Fruit fly (Drosophila melanogaster) whole organism, embryonic: ENCODE results near the gene CG7484.

Source experiments
- BEAF-32 ChIP-seq: fragments of 200-800 bp; sonication (Bioruptor generic); optimal IDR thresholded peaks from 3 replicates; lab custom pipeline; 2017; ENCODE audit warnings: missing biosample characterization, missing genetic modification characterization, mild to moderate bottlenecking, moderate library complexity, missing genetic modification reagents
- CG1024 ChIP-seq: fragments of 200-800 bp; sonication (Bioruptor generic); IDR thresholded peaks from 2 replicates; pipeline ENCODE4 v1.3.6; 2022; ENCODE audit warnings: missing biosample characterization, missing genetic modification characterization
- CG10543 ChIP-seq: fragments of 200-800 bp; sonication (Bioruptor generic); optimal IDR thresholded peaks from 3 replicates; lab custom pipeline; 2017; ENCODE audit warnings: missing biosample characterization, mild to moderate bottlenecking, missing genetic modification characterization, moderate library complexity
- CG10654 ChIP-seq: fragments of 200-800 bp; sonication (Bioruptor generic); optimal IDR thresholded peaks from 2 replicates; lab custom pipeline; 2016; ENCODE audit warnings: missing biosample characterization, missing genetic modification characterization
- CG11085 ChIP-seq: fragments of 200-800 bp; sonication (Bioruptor generic); IDR thresholded peaks from 2 replicates; pipeline ENCODE4 v1.3.6; 2022; ENCODE audit warnings: missing biosample characterization, missing genetic modification characterization
- CG11695 ChIP-seq: fragments of 200-800 bp; sonication (Bioruptor generic); IDR thresholded peaks from 3 replicates; pipeline ENCODE4 v1.3.6; 2022; ENCODE audit warnings: missing biosample characterization, missing genetic modification characterization
- CG12299 ChIP-seq: fragments of 200-800 bp; sonication (Bioruptor generic); optimal IDR thresholded peaks from 2 replicates; lab custom pipeline; 2018; ENCODE audit warnings: missing biosample characterization, mild to moderate bottlenecking, missing genetic modification characterization
- CG13424 ChIP-seq: fragments of 200-800 bp; sonication (Bioruptor generic); optimal IDR thresholded peaks from 2 replicates; lab custom pipeline; 2019; ENCODE audit warnings: missing biosample characterization, mild to moderate bottlenecking, missing genetic modification characterization, moderate library complexity
- CG14014 ChIP-seq: fragments of 200-800 bp; sonication (Bioruptor generic); IDR thresholded peaks from 2 replicates; pipeline ENCODE4 v1.3.6; 2022; ENCODE audit warnings: missing biosample characterization, missing genetic modification characterization
- CG15601 ChIP-seq: fragments of 200-800 bp; sonication (Bioruptor generic); optimal IDR thresholded peaks from 3 replicates; lab custom pipeline; 2019; ENCODE audit warnings: missing biosample characterization, mild to moderate bottlenecking, missing genetic modification characterization, moderate library complexity
- CG15696 ChIP-seq: fragments of 200-800 bp; sonication (Bioruptor generic); optimal IDR thresholded peaks from 2 replicates; lab custom pipeline; 2019; ENCODE audit warnings: missing biosample characterization, mild to moderate bottlenecking, missing genetic modification characterization, moderate library complexity
- CG1603 ChIP-seq: fragments of 200-800 bp; sonication (Bioruptor generic); optimal IDR thresholded peaks from 2 replicates; lab custom pipeline; 2019; ENCODE audit warnings: missing biosample characterization, mild to moderate bottlenecking, missing genetic modification characterization, moderate library complexity
- CG18764 ChIP-seq: fragments of 200-800 bp; sonication (Bioruptor generic); optimal IDR thresholded peaks from 3 replicates; lab custom pipeline; 2016; ENCODE audit warnings: missing biosample characterization, missing genetic modification characterization
- CG2120 ChIP-seq: fragments of 200-800 bp; sonication (Bioruptor generic); optimal IDR thresholded peaks from 3 replicates; lab custom pipeline; 2016; ENCODE audit warnings: missing biosample characterization, missing genetic modification characterization
- CG3726 ChIP-seq: fragments of 200-800 bp; sonication (Bioruptor generic); IDR thresholded peaks from 3 replicates; pipeline ENCODE4, ENCODE4 v1.3.6; 2022; ENCODE audit warnings: missing biosample characterization, missing genetic modification characterization
- CG4360 ChIP-seq: fragments of 200-800 bp; sonication (Bioruptor generic); IDR thresholded peaks from 2 replicates; pipeline ENCODE4 v1.3.6; 2022; ENCODE audit warnings: missing biosample characterization, missing genetic modification characterization
- CG5180 ChIP-seq: fragments of 200-800 bp; sonication (Bioruptor generic); optimal IDR thresholded peaks from 3 replicates; lab custom pipeline; 2017; ENCODE audit warnings: missing biosample characterization, missing genetic modification characterization, mild to moderate bottlenecking, moderate library complexity, missing genetic modification reagents
- CG5953 ChIP-seq: fragments of 200-800 bp; sonication (Bioruptor generic); IDR thresholded peaks from 2 replicates; pipeline ENCODE4 v1.3.6; 2022; ENCODE audit warnings: missing biosample characterization, missing genetic modification characterization
- CG7786 ChIP-seq: fragments of 200-800 bp; sonication (Bioruptor generic); optimal IDR thresholded peaks from 2 replicates; lab custom pipeline; 2016; ENCODE audit warnings: missing biosample characterization, missing genetic modification characterization
- CG9727 ChIP-seq: fragments of 200-800 bp; sonication (Bioruptor generic); optimal IDR thresholded peaks from 3 replicates; lab custom pipeline; 2017; ENCODE audit warnings: missing biosample characterization, mild to moderate bottlenecking, missing genetic modification characterization
- CoRest ChIP-seq: fragments of 200-800 bp; sonication (Bioruptor generic); optimal IDR thresholded peaks from 3 replicates; lab custom pipeline; 2018; ENCODE audit warnings: missing biosample characterization, mild to moderate bottlenecking, missing genetic modification characterization, moderate library complexity
- Dref ChIP-seq: fragments of 200-800 bp; sonication (Bioruptor generic); IDR thresholded peaks from 2 replicates; pipeline ENCODE4 v1.3.6; 2022; ENCODE audit warnings: missing biosample characterization, missing genetic modification characterization
- Fer1 ChIP-seq: fragments of 200-800 bp; sonication (Bioruptor generic); optimal IDR thresholded peaks from 2 replicates; lab custom pipeline; 2017; ENCODE audit warnings: missing biosample characterization, mild to moderate bottlenecking, missing genetic modification characterization
- HLH3B ChIP-seq: fragments of 200-800 bp; sonication (Bioruptor generic); IDR thresholded peaks from 2 replicates; pipeline ENCODE4 v1.3.6; 2022; ENCODE audit warnings: missing biosample characterization, missing genetic modification characterization
- Hsf ChIP-seq: fragments of 200-800 bp; sonication (Bioruptor generic); optimal IDR thresholded peaks from 3 replicates; lab custom pipeline; 2016; ENCODE audit warnings: missing biosample characterization, missing genetic modification characterization
- NC2β ChIP-seq: fragments of 200-800 bp; sonication (Bioruptor generic); optimal IDR thresholded peaks from 2 replicates; lab custom pipeline; 2016; ENCODE audit warnings: missing biosample characterization, missing genetic modification characterization
- Side ChIP-seq: fragments of 200-800 bp; sonication (Bioruptor generic); optimal IDR thresholded peaks from 2 replicates; lab custom pipeline; 2016; ENCODE audit warnings: missing biosample characterization, missing genetic modification characterization
- Six4 ChIP-seq: fragments of 200-800 bp; sonication (Bioruptor generic); optimal IDR thresholded peaks from 2 replicates; lab custom pipeline; 2016; ENCODE audit warnings: missing biosample characterization, missing genetic modification characterization
- TFAM ChIP-seq: fragments of 200-800 bp; sonication (Bioruptor generic); optimal IDR thresholded peaks from 2 replicates; lab custom pipeline; 2017; ENCODE audit warnings: missing biosample characterization, missing genetic modification characterization, inconsistent platforms
- Vsx1 ChIP-seq: fragments of 200-800 bp; sonication (Bioruptor generic); optimal IDR thresholded peaks from 2 replicates; lab custom pipeline; 2017; ENCODE audit warnings: missing biosample characterization, mild to moderate bottlenecking, missing genetic modification characterization, missing genetic modification reagents
- abd-A ChIP-seq: fragments of 200-800 bp; sonication (Bioruptor generic); optimal IDR thresholded peaks from 3 replicates; lab custom pipeline; 2019; ENCODE audit warnings: missing biosample characterization, mild to moderate bottlenecking, missing genetic modification characterization, moderate library complexity
- cas ChIP-seq: fragments of 200-800 bp; sonication (Bioruptor generic); IDR thresholded peaks from 2 replicates; pipeline ENCODE4 v1.3.6; 2022; ENCODE audit warnings: missing biosample characterization, missing genetic modification characterization
- caup ChIP-seq: fragments of 200-800 bp; sonication (Bioruptor generic); optimal IDR thresholded peaks from 3 replicates; lab custom pipeline; 2017; ENCODE audit warnings: missing biosample characterization, mild to moderate bottlenecking, missing genetic modification characterization, moderate library complexity; ENCODE audit not compliant: severe bottlenecking
- dmrt11E ChIP-seq: fragments of 200-800 bp; sonication (Bioruptor generic); optimal IDR thresholded peaks from 3 replicates; lab custom pipeline; 2018; ENCODE audit warnings: missing biosample characterization, mild to moderate bottlenecking, missing genetic modification characterization, moderate library complexity
- emc ChIP-seq: fragments of 200-800 bp; sonication (Bioruptor generic); optimal IDR thresholded peaks from 2 replicates; lab custom pipeline; 2016; ENCODE audit warnings: missing biosample characterization, missing genetic modification characterization
- fd64A ChIP-seq: fragments of 200-800 bp; sonication (Bioruptor generic); optimal IDR thresholded peaks from 3 replicates; lab custom pipeline; 2018; ENCODE audit warnings: missing biosample characterization, mild to moderate bottlenecking, missing genetic modification characterization
- fru ChIP-seq: fragments of >200 bp; optimal IDR thresholded peaks from 2 replicates; lab custom pipeline; 2017
- gem ChIP-seq: fragments of 200-800 bp; sonication (Bioruptor generic); optimal IDR thresholded peaks from 2 replicates; lab custom pipeline; 2019; ENCODE audit warnings: missing biosample characterization, mild to moderate bottlenecking, missing genetic modification characterization, moderate library complexity
- kni ChIP-seq: fragments of 200-800 bp; sonication (Bioruptor generic); optimal IDR thresholded peaks from 3 replicates; lab custom pipeline; 2017; ENCODE audit warnings: mild to moderate bottlenecking, missing biosample characterization, missing genetic modification reagents, missing genetic modification characterization
- mld ChIP-seq: fragments of 200-800 bp; sonication (Bioruptor generic); IDR thresholded peaks from 3 replicates; pipeline ENCODE4 v1.3.6; 2022; ENCODE audit warnings: missing biosample characterization, missing genetic modification characterization; ENCODE audit not compliant: partially characterized antibody
- odd ChIP-seq: fragments of 200-800 bp; sonication (Bioruptor generic); optimal IDR thresholded peaks from 2 replicates; lab custom pipeline; 2017; ENCODE audit warnings: missing biosample characterization, mild to moderate bottlenecking, missing genetic modification characterization
- pan ChIP-seq, 4 experiments: fragments of >200 bp in 3 of 4; fragments of 200-800 bp in 1 of 4; sonication (Bioruptor generic) in 1 of 4; optimal IDR thresholded peaks in 3 of 4; IDR thresholded peaks in 1 of 4; 2 replicates each; pipeline versions ENCODE4 v1.3.6 to Lab custom; 2017 to 2022; ENCODE audit warnings: missing biosample characterization in 2 of 4, missing genetic modification characterization in 2 of 4, mixed read lengths in 1 of 4
- ranshi ChIP-seq: fragments of 200-800 bp; sonication (Bioruptor generic); IDR thresholded peaks from 2 replicates; pipeline ENCODE4 v1.3.6; 2022; ENCODE audit warnings: missing biosample characterization, missing genetic modification characterization
- row ChIP-seq: fragments of 200-800 bp; sonication (Bioruptor generic); IDR thresholded peaks from 3 replicates; pipeline ENCODE4 v1.3.6; 2022; ENCODE audit warnings: missing biosample characterization, missing genetic modification characterization
- schlank ChIP-seq: fragments of 200-800 bp; sonication (Bioruptor generic); optimal IDR thresholded peaks from 2 replicates; lab custom pipeline; 2018; ENCODE audit warnings: missing biosample characterization, mild to moderate bottlenecking, missing genetic modification characterization
- scrt ChIP-seq: fragments of 200-800 bp; sonication (Bioruptor generic); optimal IDR thresholded peaks from 2 replicates; lab custom pipeline; 2018; ENCODE audit warnings: missing biosample characterization, mild to moderate bottlenecking, missing genetic modification characterization, moderate library complexity
- stc ChIP-seq: fragments of 200-800 bp; sonication (Bioruptor generic); IDR thresholded peaks from 2 replicates; pipeline ENCODE4 v1.3.6; 2022; ENCODE audit warnings: missing biosample characterization, missing genetic modification characterization
- z ChIP-seq: fragments of 200-800 bp; sonication (Bioruptor generic); IDR thresholded peaks from 3 replicates; pipeline ENCODE4 v1.3.6; 2022; ENCODE audit warnings: missing biosample characterization, missing genetic modification characterization

The CG7484 gene

dm6 chr3L:17652878-17653700 lies 1.3 kb upstream of the CG7484 start (continued):
- TF ChIP-seq CG4360 (GFP tag; lab: Robert Waterston, UW) (peak; percentile 81), Fer1 (peak; percentile 76), CG3726 (GFP tag; lab: Robert Waterston, UW) (0 out of 3 replicates have a peak, but pooled peaks have one; percentile 63), schlank (no peak), CG11695 (GFP tag; lab: Robert Waterston, UW) (peak; percentile 76), Hsf (GFP tag; lab: Kevin White, UChicago) (no peak), CG15601 (tag; lab: Kevin White, UChicago) (peak; percentile 12), CG5953 (GFP tag; lab: Robert Waterston, UW) (no peak), emc (no peak), CG2120 (GFP tag; lab: Kevin White, UChicago) (peak; percentile 2), fd64A (GFP tag; lab: Kevin White, UChicago) (peak; percentile 72), CG5180 (GFP tag; lab: Kevin White, UChicago) (peak; percentile 64), TFAM (GFP tag; lab: Kevin White, UChicago) (no peak), stc (GFP tag; lab: Robert Waterston, UW) (peak; percentile 61), Vsx1 (GFP tag; lab: Kevin White, UChicago) (peak; percentile 79), CG13424 (tag; lab: Kevin White, UChicago) (peak; percentile 14), CG7786 (GFP tag; lab: Kevin White, UChicago) (no peak), kni (peak; percentile 94), CG18764 (peak; percentile 44), Side (GFP tag; lab: Kevin White, UChicago) (peak; percentile 76), HLH3B (GFP tag; lab: Robert Waterston, UW) (peak; percentile 69; the same call in 1 of the 2 replicates), CG14014 (peak; percentile 37; the same call in 1 of the 2 replicates), caup (GFP tag; lab: Kevin White, UChicago) (peak; percentile 71), CG15696 (tag; lab: Kevin White, UChicago) (peak; percentile 11), cas (GFP tag; lab: Robert Waterston, UW) (peak; percentile 47; the same call in 1 of the 2 replicates), CoRest (tag; lab: Kevin White, UChicago) (peak; percentile 8), CG10543 (GFP tag; lab: Kevin White, UChicago) (peak; percentile 91), mld (GFP tag; lab: Robert Waterston, UW) (no peak), CG11085 (GFP tag; lab: Robert Waterston, UW) (0 out of 2 replicates have a peak, but pooled peaks have one; percentile 25), CG1024 (peak; percentile 77), odd (GFP tag; lab: Kevin White, UChicago) (peak; percentile 49), CG12299 (peak; percentile 48), fru (no peak), Six4 (GFP tag; lab: Kevin White, UChicago) (peak; percentile 13), gem (tag; lab: Kevin White, UChicago) (peak; percentile 54), CG1603 (peak; percentile 60), NC2β (peak; percentile 82), BEAF-32 (no peak), CG10654 (GFP tag; lab: Kevin White, UChicago) (peak; percentile 70), CG9727 (GFP tag; lab: Kevin White, UChicago) (peak; percentile 76), ranshi (peak; percentile 69; the same call in 1 of the 2 replicates), abd-A (peak; percentile 25), row (GFP tag; lab: Robert Waterston, UW) (peak; percentile 26; the same call in 1 of the 3 replicates), z (GFP tag; lab: Robert Waterston, UW) (peak; percentile 71; the same call in 2 of the 3 replicates), pan (optimal IDR thresholded peaks at IDR 0.05; lab: Kevin White, UChicago) (no peak), pan (GFP tag; optimal IDR thresholded peaks at IDR 0.05 in 1 of 2, IDR thresholded peaks at IDR 0.05 in 1 of 2) (peak in 1 of 2 experiments; percentile 79), scrt (peak; percentile 40), dmrt11E (tag; lab: Kevin White, UChicago) (peak; percentile 34), Dref (GFP tag; lab: Robert Waterston, UW) (no peak)
